Worm (Caenorhabditis elegans): Measurements from ENCODE around the gene srw-60.

The srw-60 gene

ce11 chrII:2987854-2988350 is 29.5 kb downstream of the srw-60 start, which contains the start of gene lido-7 (continued):
- TF ChIP-seq tbx-2 (tag; optimal IDR thresholded peaks at IDR 0.05) (peak; percentile 52), rnt-1 (tag; optimal IDR thresholded peaks at IDR 0.05) (peak; percentile 78), xbp-1 (tag; optimal IDR thresholded peaks at IDR 0.05) (no peak), pqm-1 (tag; optimal IDR thresholded peaks at IDR 0.05) (no peak), nhr-20 (tag; optimal IDR thresholded peaks at IDR 0.05) (peak; percentile 38), mdl-1 (tag; optimal IDR thresholded peaks at IDR 0.05) (peak in 1 of 2 experiments; percentile 14), nhr-71 (tag; optimal IDR thresholded peaks at IDR 0.05) (peak; percentile 71), unc-62 (GFP tag; optimal IDR thresholded peaks at IDR 0.05) (no peak), nhr-85 (tag) (peak; percentile 74)

ce11 chrII:2990089-2990488 is 31.7 kb downstream of the srw-60 start:
- TF ChIP-seq hpl-2 (GFP tag; optimal IDR thresholded peaks at IDR 0.05): no peak
- no peak for TF ChIP-seq efl-1 (optimal IDR thresholded peaks at IDR 0.05)
- TF ChIP-seq efl-1 (GFP tag; optimal IDR thresholded peaks at IDR 0.05 in 1 of 2): peak in 1 of 2 experiments; percentile 29
- no peak for TF ChIP-seq egl-27 (tag; optimal IDR thresholded peaks at IDR 0.05)

- TF ChIP-seq efl-3 (GFP tag; optimal IDR thresholded peaks at IDR 0.05) (no peak), rnt-1 (tag; optimal IDR thresholded peaks at IDR 0.05) (peak; percentile 51), lir-3 (tag; optimal IDR thresholded peaks at IDR 0.05; ENCODE audit: poor library complexity) (peak; percentile 77), isw-1 (GFP tag; IDR thresholded peaks at IDR 0.05) (peak; percentile 17; the same call in 1 of the 2 replicates), pax-3 (tag; optimal IDR thresholded peaks at IDR 0.05) (peak; percentile 35), mef-2 (tag; optimal IDR thresholded peaks at IDR 0.05) (no peak), ceh-8 (GFP tag; optimal IDR thresholded peaks at IDR 0.05) (no peak), ztf-11 (tag; optimal IDR thresholded peaks at IDR 0.05) (peak in 1 of 2 experiments; percentile 54), nhr-77 (tag; optimal IDR thresholded peaks at IDR 0.05) (no peak), nhr-19 (GFP tag; conservative IDR thresholded peaks at IDR 0.05) (peak; percentile 36), nhr-47 (tag; optimal IDR thresholded peaks at IDR 0.05) (peak; percentile 48), ceh-90 (tag; optimal IDR thresholded peaks at IDR 0.05) (peak; percentile 39), alr-1 (tag; optimal IDR thresholded peaks at IDR 0.05; ENCODE audit: borderline replicate concordance) (no peak), xbp-1 (tag; optimal IDR thresholded peaks at IDR 0.05) (peak; percentile 17), ceh-88 (GFP tag; IDR thresholded peaks at IDR 0.05) (no peak), nhr-84 (tag; optimal IDR thresholded peaks at IDR 0.05) (no peak), jun-1 (tag; optimal IDR thresholded peaks at IDR 0.05) (no peak), unc-98 (GFP tag; IDR thresholded peaks at IDR 0.05) (peak; percentile 73), swsn-7 (tag; optimal IDR thresholded peaks at IDR 0.05) (no peak), nhr-71 (tag; optimal IDR thresholded peaks at IDR 0.05) (peak; percentile 35), tbx-2 (tag; optimal IDR thresholded peaks at IDR 0.05) (peak; percentile 11), ets-5 (GFP tag; IDR thresholded peaks at IDR 0.05) (no peak), C34B4.2 (tag; optimal IDR thresholded peaks at IDR 0.05) (no peak), sptf-1 (tag; optimal IDR thresholded peaks at IDR 0.05) (no peak), egl-27 (tag; optimal IDR thresholded peaks at IDR 0.05) (no peak), hlh-17 (GFP tag; optimal IDR thresholded peaks at IDR 0.05; ENCODE audit: borderline replicate concordance) (no peak), unc-86 (tag; optimal IDR thresholded peaks at IDR 0.05) (no peak), elt-2 (tag; optimal IDR thresholded peaks at IDR 0.05) (peak; percentile 28), unc-62 (GFP tag; optimal IDR thresholded peaks at IDR 0.05) (no peak), lsy-2 (tag; optimal IDR thresholded peaks at IDR 0.05) (no peak), fkh-10 (GFP tag; optimal IDR thresholded peaks at IDR 0.05) (no peak), nhr-90 (tag; optimal IDR thresholded peaks at IDR 0.05; ENCODE audit: poor library complexity) (peak; percentile 31), nhr-85 (tag) (peak; percentile 44), hpl-2 (GFP tag; optimal IDR thresholded peaks at IDR 0.05) (no peak), efl-1 (optimal IDR thresholded peaks at IDR 0.05) (peak in 1 of 2 experiments; percentile 24), efl-1 (GFP tag; optimal IDR thresholded peaks at IDR 0.05 in 1 of 2) (peak in 1 of 2 experiments; percentile 64), elt-3 (tag; optimal IDR thresholded peaks at IDR 0.05) (no peak), egl-13 (tag; optimal IDR thresholded peaks at IDR 0.05) (peak; percentile 16)
These were observed 33.2 kb downstream of the srw-60 start, which contains the start of gene K08A2.2 for ce11 chrII:2991555-2992083. Gene K08A2.2 (plus strand): TSS chrII:2991605.
